Fruit fly (Drosophila melanogaster): ENCODE results near the gene LysP.

dm6 chr3L:1195868-1196552 lies 22.5 kb downstream of the LysP start, which contains the start of gene Aplip1:
- TF ChIP-seq CG9948 (tag; optimal IDR thresholded peaks at IDR 0.05) (no peak), Pif1A (GFP tag; optimal IDR thresholded peaks at IDR 0.05) (no peak), CG12605 (GFP tag; IDR thresholded peaks at IDR 0.05) (peak; percentile 31; the same call in 1 of the 2 replicates), CG15710 (tag; optimal IDR thresholded peaks at IDR 0.05) (no peak), Snoo (tag; optimal IDR thresholded peaks at IDR 0.05) (no peak), Pif1B (GFP tag; optimal IDR thresholded peaks at IDR 0.05) (no peak), CG8159 (tag; optimal IDR thresholded peaks at IDR 0.05) (no peak), CG4496 (GFP tag; IDR thresholded peaks at IDR 0.05) (peak; percentile 39; the same call in 1 of the 3 replicates), CG34367 (tag; optimal IDR thresholded peaks at IDR 0.05) (no peak)
